Worm (Caenorhabditis elegans) whole organism, midembryonic: ENCODE results near the gene F49F1.9.

ENCODE experiments used
- T22C8.4 ChIP-seq: fragments of 200-800 bp; sonication (Bioruptor generic); IDR thresholded peaks from 2 replicates; pipeline ENCODE4 v1.3.6; 2022; ENCODE audit warnings: missing genetic modification characterization, missing compliant biosample characterization
- cog-1 ChIP-seq: sonication (generic microtip); optimal IDR thresholded peaks from 2 replicates; lab custom pipeline; 2016; ENCODE audit warnings: missing genetic modification characterization, missing compliant biosample characterization
- flt-1 ChIP-seq: fragments of 200-800 bp; sonication (Bioruptor generic); IDR thresholded peaks from 2 replicates; pipeline ENCODE4 v1.3.6; 2022; ENCODE audit warnings: missing genetic modification characterization, missing compliant biosample characterization
- klf-2 ChIP-seq: fragments of 200-800 bp; sonication (Bioruptor generic); conservative IDR thresholded peaks from 2 replicates; pipeline ENCODE4 v1.3.6; 2022; ENCODE audit warnings: missing genetic modification reagents, missing genetic modification characterization, missing compliant biosample characterization
- med-1 ChIP-seq: sonication (generic microtip); optimal IDR thresholded peaks from 2 replicates; lab custom pipeline; 2017; ENCODE audit warnings: missing genetic modification characterization, mild to moderate bottlenecking, missing compliant biosample characterization, antibody characterized with exemption, missing genetic modification reagents; ENCODE audit not compliant: insufficient read depth
- ref-1 ChIP-seq: fragments of 200-800 bp; sonication (Bioruptor generic); conservative IDR thresholded peaks from 2 replicates; pipeline ENCODE4 v1.3.6; 2022; ENCODE audit warnings: missing genetic modification reagents, missing genetic modification characterization, missing compliant biosample characterization
- tab-1 ChIP-seq: fragments of 200-800 bp; sonication (Bioruptor generic); IDR thresholded peaks from 2 replicates; pipeline ENCODE4 v1.3.6; 2022; ENCODE audit warnings: missing genetic modification characterization, missing compliant biosample characterization
- ztf-23 ChIP-seq: fragments of 200-800 bp; sonication (Bioruptor generic); IDR thresholded peaks from 2 replicates; pipeline ENCODE4 v1.3.6; 2022; ENCODE audit warnings: missing genetic modification reagents, missing genetic modification characterization, missing compliant biosample characterization

DNA sequence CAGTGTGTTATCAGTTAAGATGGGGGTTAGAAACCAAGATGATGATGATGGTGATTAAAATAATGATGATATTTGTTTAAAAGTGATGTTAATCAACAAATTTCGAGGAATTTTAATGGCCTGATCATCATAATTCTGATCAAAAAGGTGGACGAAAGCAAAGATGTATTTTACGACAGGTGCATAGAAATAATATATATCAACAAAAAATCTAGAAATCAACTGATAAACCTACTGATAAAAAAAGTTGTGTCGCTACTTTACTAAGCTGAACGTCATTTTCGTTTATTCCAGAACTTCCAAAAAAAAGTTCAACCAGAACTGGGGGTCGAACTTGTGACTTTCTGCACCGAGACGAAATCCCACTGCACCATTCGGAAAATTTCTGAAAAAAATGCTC, 14.3 kb downstream of the F49F1.9 start, which contains the start of gene mul-1:
- TF ChIP-seq tab-1 (GFP tag; lab: Robert Waterston, UW): no peak
- no peak for TF ChIP-seq ref-1 (GFP tag; lab: Robert Waterston, UW)
- no peak for TF ChIP-seq klf-2
- no peak for TF ChIP-seq cog-1 (tag; lab: Kevin White, UChicago)
- no peak for TF ChIP-seq flt-1
- no peak for TF ChIP-seq T22C8.4
- no peak for TF ChIP-seq ztf-23
- TF ChIP-seq med-1 (GFP tag; lab: Kevin White, UChicago): no peak
